Worm (Caenorhabditis elegans) whole organism, L3 larva: ENCODE measurements around the gene M01E10.3.

Experiments used
- R02D3.7 ChIP-seq: fragments of 150-350 bp; optimal IDR thresholded peaks from 2 replicates; lab custom pipeline; 2014; ENCODE audit warnings: missing biosample characterization, missing genetic modification characterization
- ZK546.5 ChIP-seq: sonication (generic microtip); optimal IDR thresholded peaks from 2 replicates; lab custom pipeline; 2017; ENCODE audit warnings: missing biosample characterization, missing genetic modification characterization
- aly-2 ChIP-seq: fragments of 150-350 bp; optimal IDR thresholded peaks from 2 replicates; lab custom pipeline; 2014; ENCODE audit warnings: missing biosample characterization, missing genetic modification characterization
- ama-1 ChIP-seq: fragments of 150-350 bp; optimal IDR thresholded peaks from 2 replicates; lab custom pipeline; 2018
- ceh-16 ChIP-seq: sonication (generic microtip); optimal IDR thresholded peaks from 2 replicates; lab custom pipeline; 2017; ENCODE audit warnings: missing biosample characterization, missing genetic modification characterization
- ceh-28 ChIP-seq: fragments of 150-350 bp; optimal IDR thresholded peaks from 2 replicates; lab custom pipeline; 2014; ENCODE audit warnings: missing biosample characterization, missing genetic modification reagents, missing genetic modification characterization
- egl-27 ChIP-seq: sonication (generic microtip); optimal IDR thresholded peaks from 4 replicates; lab custom pipeline; 2017; ENCODE audit warnings: missing biosample characterization, missing genetic modification reagents, missing genetic modification characterization
- egl-5 ChIP-seq: fragments of 150-350 bp; optimal IDR thresholded peaks from 2 replicates; lab custom pipeline; 2017; ENCODE audit warnings: missing biosample characterization, missing genetic modification reagents, missing genetic modification characterization, inconsistent platforms
- elt-2 ChIP-seq: sonication (generic microtip); optimal IDR thresholded peaks from 2 replicates; lab custom pipeline; 2016; ENCODE audit warnings: missing genetic modification reagents, mild to moderate bottlenecking, missing genetic modification characterization, missing compliant biosample characterization
- eor-1 ChIP-seq, 2 experiments: fragments of 150-350 bp; optimal IDR thresholded peaks; 2 replicates each; lab custom pipeline; 2014 to 2018; ENCODE audit warnings: missing biosample characterization in 2 of 2, missing genetic modification characterization in 2 of 2
- fkh-10 ChIP-seq: sonication (generic microtip); optimal IDR thresholded peaks from 2 replicates; lab custom pipeline; 2017; ENCODE audit warnings: missing biosample characterization, missing genetic modification reagents, missing genetic modification characterization
- fkh-2 ChIP-seq: fragments of 150-350 bp; optimal IDR thresholded peaks from 2 replicates; lab custom pipeline; 2014; ENCODE audit warnings: missing biosample characterization, missing genetic modification reagents, missing genetic modification characterization
- hmg-11 ChIP-seq: sonication (generic microtip); optimal IDR thresholded peaks from 2 replicates; lab custom pipeline; 2016; ENCODE audit warnings: missing genetic modification characterization, missing compliant biosample characterization
- jun-1 ChIP-seq: fragments of 150-350 bp; optimal IDR thresholded peaks from 2 replicates; lab custom pipeline; 2014; ENCODE audit warnings: missing biosample characterization, missing genetic modification reagents, missing genetic modification characterization
- lin-39 ChIP-seq: fragments of 150-350 bp; optimal IDR thresholded peaks from 2 replicates; lab custom pipeline; 2018; ENCODE audit warnings: missing biosample characterization, missing genetic modification reagents, missing genetic modification characterization
- mdl-1 ChIP-seq: fragments of 150-350 bp; optimal IDR thresholded peaks from 2 replicates; lab custom pipeline; 2014; ENCODE audit warnings: missing biosample characterization, missing genetic modification characterization
- mml-1 ChIP-seq: fragments of 150-350 bp; sonication (generic microtip); optimal IDR thresholded peaks from 3 replicates; lab custom pipeline; 2014; ENCODE audit warnings: missing biosample characterization, missing genetic modification characterization
- nfya-1 ChIP-seq: sonication (generic microtip); optimal IDR thresholded peaks from 2 replicates; lab custom pipeline; 2017; ENCODE audit warnings: missing genetic modification characterization, mild to moderate bottlenecking, missing compliant biosample characterization, antibody characterized with exemption, moderate library complexity; ENCODE audit not compliant: insufficient read depth
- nhr-11 ChIP-seq: fragments of 150-350 bp; optimal IDR thresholded peaks from 2 replicates; lab custom pipeline; 2014; ENCODE audit warnings: missing biosample characterization, missing genetic modification characterization
- nhr-23 ChIP-seq: fragments of 150-350 bp; optimal IDR thresholded peaks from 2 replicates; lab custom pipeline; 2014; ENCODE audit warnings: missing biosample characterization, missing genetic modification reagents, missing genetic modification characterization
- nhr-237 ChIP-seq: fragments of 150-350 bp; optimal IDR thresholded peaks from 2 replicates; lab custom pipeline; 2014; ENCODE audit warnings: missing biosample characterization, missing genetic modification characterization
- nhr-25 ChIP-seq: sonication (generic microtip); optimal IDR thresholded peaks from 2 replicates; lab custom pipeline; 2017; ENCODE audit warnings: missing biosample characterization, missing genetic modification characterization
- nhr-28 ChIP-seq: fragments of 150-350 bp; optimal IDR thresholded peaks from 2 replicates; lab custom pipeline; 2014; ENCODE audit warnings: missing biosample characterization, missing genetic modification characterization
- nhr-43 ChIP-seq: sonication (generic microtip); optimal IDR thresholded peaks from 2 replicates; lab custom pipeline; 2016; ENCODE audit warnings: mild to moderate bottlenecking, missing genetic modification characterization, missing compliant biosample characterization; ENCODE audit not compliant: poor library complexity, severe bottlenecking
- nhr-67 ChIP-seq: fragments of 150-350 bp; optimal IDR thresholded peaks from 2 replicates; lab custom pipeline; 2014; ENCODE audit warnings: missing biosample characterization, missing genetic modification characterization
- nhr-76 ChIP-seq: fragments of 150-350 bp; sonication (generic microtip); optimal IDR thresholded peaks from 5 replicates; lab custom pipeline; 2014; ENCODE audit warnings: missing biosample characterization, missing genetic modification characterization
- nhr-77 ChIP-seq: fragments of 150-350 bp; optimal IDR thresholded peaks from 2 replicates; lab custom pipeline; 2014; ENCODE audit warnings: missing biosample characterization, missing genetic modification characterization
- pha-4 ChIP-seq: fragments of 150-350 bp; optimal IDR thresholded peaks from 2 replicates; lab custom pipeline; 2014; ENCODE audit warnings: missing biosample characterization, missing genetic modification reagents, missing genetic modification characterization
- pqm-1 ChIP-seq: fragments of 150-350 bp; optimal IDR thresholded peaks from 2 replicates; lab custom pipeline; 2017; ENCODE audit warnings: missing biosample characterization, missing genetic modification characterization, inconsistent platforms
- sea-2 ChIP-seq: fragments of 150-350 bp; sonication (generic microtip); optimal IDR thresholded peaks from 4 replicates; lab custom pipeline; 2014; ENCODE audit warnings: missing biosample characterization, missing genetic modification reagents, missing genetic modification characterization
- skn-1 ChIP-seq: fragments of 150-350 bp; optimal IDR thresholded peaks from 2 replicates; lab custom pipeline; 2014; ENCODE audit warnings: missing biosample characterization, missing genetic modification characterization
- unc-39 ChIP-seq: sonication (generic microtip); optimal IDR thresholded peaks from 4 replicates; lab custom pipeline; 2017; ENCODE audit warnings: missing biosample characterization, missing genetic modification characterization
- unc-62 ChIP-seq: fragments of 150-350 bp; sonication (generic microtip); optimal IDR thresholded peaks from 4 replicates; lab custom pipeline; 2014; ENCODE audit warnings: missing biosample characterization, missing genetic modification reagents, missing genetic modification characterization
- ztf-4 ChIP-seq: fragments of 150-350 bp; optimal IDR thresholded peaks from 2 replicates; lab custom pipeline; 2014; ENCODE audit warnings: missing biosample characterization, missing genetic modification characterization

Gene M01E10.3

DNA sequence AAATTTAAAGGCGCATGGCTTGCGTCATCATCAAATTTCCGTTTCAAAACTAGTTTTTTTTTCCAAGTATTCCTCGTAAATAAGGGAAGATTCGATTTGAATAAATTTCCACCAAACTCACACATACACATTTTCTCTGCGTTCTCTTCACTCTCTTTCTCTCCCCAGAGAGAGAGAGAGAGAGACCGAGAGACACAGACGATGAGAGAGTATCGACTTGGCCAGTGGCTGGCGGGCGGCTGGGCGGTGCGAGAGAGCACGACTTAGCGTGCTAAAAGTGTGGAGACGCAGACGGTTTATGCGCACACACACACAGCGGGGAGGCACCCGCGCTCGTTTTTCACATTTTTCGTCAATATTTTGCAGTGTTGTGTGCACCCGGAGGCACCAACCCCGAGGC, 46.9 kb upstream of the M01E10.3 start (continued):
- TF ChIP-seq skn-1 (tag; lab: Kevin White, UChicago) = no peak

DNA sequence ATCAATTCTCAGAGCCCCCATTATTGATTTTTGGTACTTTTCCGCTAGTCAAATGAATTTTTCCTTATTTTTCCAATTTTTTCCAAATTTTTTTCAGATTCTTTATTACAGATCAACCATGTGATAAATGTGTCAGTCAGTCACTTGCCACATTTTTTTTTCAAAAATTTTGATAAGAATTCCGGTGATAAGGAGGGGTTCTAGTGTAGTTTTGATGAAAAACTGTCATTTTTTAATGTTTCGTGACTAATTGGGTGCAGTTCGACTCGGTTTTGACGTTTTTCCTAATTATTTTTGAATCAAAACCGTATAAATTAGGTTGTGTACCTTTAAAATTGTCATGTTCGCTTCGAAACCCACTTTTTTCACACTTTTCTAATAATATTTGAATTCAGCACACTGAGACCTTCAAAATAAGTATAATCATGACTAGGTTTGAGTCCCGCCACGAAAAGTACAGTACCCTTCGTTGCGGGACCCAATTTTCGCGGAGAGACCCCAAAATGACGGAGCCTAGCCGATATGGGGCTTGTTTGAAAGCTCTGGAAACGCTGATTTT, 45.9 kb upstream of the M01E10.3 start:
- TF ChIP-seq lin-39 (tag; lab: Kevin White, UChicago) = no peak
- TF ChIP-seq pha-4 (tag; lab: Kevin White, UChicago) = peak; percentile 51
- TF ChIP-seq nhr-237 (tag; lab: Kevin White, UChicago) = no peak
- TF ChIP-seq elt-2 (tag; lab: Kevin White, UChicago) = peak; percentile 90
- no peak for TF ChIP-seq sea-2 (GFP tag; lab: Kevin White, UChicago)
- no peak for TF ChIP-seq egl-27 (tag; lab: Kevin White, UChicago)
- peak; percentile 82 for TF ChIP-seq pqm-1 (tag; lab: Kevin White, UChicago)
- TF ChIP-seq unc-62 = no peak
- TF ChIP-seq, all 47 proteins: peak for 3

DNA sequence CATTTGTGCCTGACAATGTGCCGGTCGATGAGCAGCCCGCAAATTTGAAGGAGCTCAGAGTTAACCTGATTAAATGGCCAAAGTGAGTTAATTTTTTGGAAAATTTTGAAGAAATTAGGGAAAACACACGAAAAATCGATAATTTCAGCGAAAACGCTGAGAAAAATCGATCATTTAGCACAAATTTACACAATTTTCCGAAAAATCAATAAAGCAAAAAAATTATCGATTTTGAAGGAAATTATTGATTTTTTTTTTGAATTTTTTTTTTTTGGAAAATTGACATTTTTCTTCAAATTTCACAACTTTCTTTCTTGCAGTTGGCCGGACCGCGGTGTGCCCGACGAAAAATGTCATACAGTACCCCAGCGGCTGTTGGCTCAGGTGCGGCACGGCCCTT, 44.2 kb upstream of the M01E10.3 start:
- TF ChIP-seq ceh-28 = peak; percentile 85
- no peak for TF ChIP-seq nhr-77 (tag; lab: Kevin White, UChicago)
- TF ChIP-seq, all 47 proteins: peak for 1

DNA sequence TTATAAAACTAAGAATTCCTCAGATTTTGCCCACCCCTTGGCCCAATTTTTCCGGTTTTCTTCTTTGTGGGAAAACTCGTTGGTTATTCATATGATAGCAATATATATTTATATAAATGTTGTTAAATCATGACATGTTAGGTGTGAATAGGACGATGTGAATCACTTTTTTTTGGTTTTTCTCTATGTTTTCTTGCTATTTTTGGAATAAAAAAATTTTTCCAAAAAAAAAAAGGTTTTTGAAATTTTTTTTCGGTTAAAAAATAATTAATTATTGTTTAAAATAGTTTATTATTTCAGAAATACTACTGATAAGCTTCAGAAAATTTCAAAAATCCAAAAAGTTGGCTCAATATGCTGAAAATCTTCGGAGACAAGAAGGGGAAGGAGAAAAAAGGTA, 38.4 kb upstream of the M01E10.3 start, which contains the start of gene Y48G9A.9:
Gene Y48G9A.9, plus strand, starts transcription at position 301 of the 400 bp plus-strand sequence.
- TF ChIP-seq ztf-4 (no peak), nhr-77 (tag; lab: Kevin White, UChicago) (no peak), nhr-43 (tag; lab: Kevin White, UChicago) (no peak), egl-5 (tag; lab: Kevin White, UChicago) (no peak), aly-2 (tag; lab: Kevin White, UChicago) (no peak)

DNA sequence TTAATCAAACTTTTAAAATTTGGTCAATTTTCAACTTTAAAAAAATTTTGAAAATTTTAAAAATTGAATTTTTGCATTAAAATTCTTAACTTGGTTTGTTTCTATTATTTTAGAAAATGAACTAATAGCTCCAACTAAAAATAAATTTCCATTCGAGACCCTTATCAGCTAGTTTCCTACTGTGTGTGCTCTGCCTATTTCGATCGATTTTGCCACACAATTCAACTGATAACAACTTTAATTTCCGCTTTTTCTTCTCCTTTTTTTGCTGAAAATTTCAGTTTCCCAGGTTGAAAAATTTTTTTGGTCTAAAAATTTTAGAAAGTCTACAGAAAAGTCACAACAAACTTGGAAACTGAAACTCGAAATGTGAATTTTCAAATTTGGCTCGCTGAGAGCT, 37.4 kb upstream of the M01E10.3 start:
- TF ChIP-seq nhr-28 (tag; lab: Kevin White, UChicago) = no peak
- TF ChIP-seq mdl-1 (tag; lab: Kevin White, UChicago) = no peak
- no peak for TF ChIP-seq eor-1 (tag; optimal IDR thresholded peaks at IDR 0.05; lab: Kevin White, UChicago)
- TF ChIP-seq nfya-1 (tag; lab: Kevin White, UChicago) = no peak
- no peak for TF ChIP-seq fkh-2
- TF ChIP-seq R02D3.7 (tag; lab: Kevin White, UChicago) = no peak
- no peak for TF ChIP-seq unc-39 (tag; lab: Kevin White, UChicago)
- peak; percentile 66 for TF ChIP-seq elt-2 (tag; lab: Kevin White, UChicago)
- no peak for TF ChIP-seq ztf-4
- TF ChIP-seq fkh-10 = no peak
- TF ChIP-seq nhr-25 (tag; lab: Kevin White, UChicago) = no peak
- TF ChIP-seq pqm-1 (tag; lab: Kevin White, UChicago) = peak; percentile 48
- TF ChIP-seq, all 47 proteins: peak for 2

DNA sequence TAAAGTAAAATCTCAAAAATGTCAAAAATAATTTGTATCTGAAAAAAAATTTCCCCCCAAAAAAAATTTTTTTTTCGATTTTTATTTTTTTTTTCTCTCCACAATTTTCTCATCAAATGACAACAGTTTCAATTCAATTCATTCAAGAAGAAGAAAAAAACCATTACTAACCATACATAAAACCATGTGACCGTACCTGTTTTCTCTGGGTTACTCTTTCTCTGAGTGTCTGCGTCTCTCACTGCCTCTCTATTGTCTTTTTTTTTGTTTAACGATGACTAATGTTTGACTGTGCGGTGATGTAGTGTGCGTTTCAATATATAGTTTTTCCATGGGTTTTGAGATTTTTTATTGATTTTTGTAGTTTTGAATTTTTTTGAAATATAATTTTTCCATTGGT, 36.7 kb upstream of the M01E10.3 start:
- TF ChIP-seq nhr-76 (tag; lab: Kevin White, UChicago) (no peak), nhr-67 (tag; lab: Kevin White, UChicago) (no peak), egl-27 (tag; lab: Kevin White, UChicago) (no peak), ama-1 (lab: Kevin White, UChicago) (no peak), ceh-28 (peak; percentile 7), hmg-11 (tag; lab: Kevin White, UChicago) (peak; percentile 47), skn-1 (tag; lab: Kevin White, UChicago) (peak; percentile 12), elt-2 (tag; lab: Kevin White, UChicago) (peak; percentile 55), jun-1 (tag; lab: Kevin White, UChicago) (peak; percentile 78), nfya-1 (tag; lab: Kevin White, UChicago) (peak; percentile 30), nhr-28 (tag; lab: Kevin White, UChicago) (no peak), nhr-11 (tag; lab: Kevin White, UChicago) (no peak), ceh-16 (tag; lab: Kevin White, UChicago) (no peak), fkh-10 (no peak), nhr-23 (peak; percentile 66), pha-4 (tag; lab: Kevin White, UChicago) (peak; percentile 98), nhr-25 (tag; lab: Kevin White, UChicago) (peak; percentile 32), mml-1 (no peak), ZK546.5 (tag; lab: Kevin White, UChicago) (no peak), pqm-1 (tag; lab: Kevin White, UChicago) (peak; percentile 31), nhr-237 (tag; lab: Kevin White, UChicago) (no peak)
